Worm (Caenorhabditis elegans): ENCODE measurements around the gene B0024.13.

DNA sequence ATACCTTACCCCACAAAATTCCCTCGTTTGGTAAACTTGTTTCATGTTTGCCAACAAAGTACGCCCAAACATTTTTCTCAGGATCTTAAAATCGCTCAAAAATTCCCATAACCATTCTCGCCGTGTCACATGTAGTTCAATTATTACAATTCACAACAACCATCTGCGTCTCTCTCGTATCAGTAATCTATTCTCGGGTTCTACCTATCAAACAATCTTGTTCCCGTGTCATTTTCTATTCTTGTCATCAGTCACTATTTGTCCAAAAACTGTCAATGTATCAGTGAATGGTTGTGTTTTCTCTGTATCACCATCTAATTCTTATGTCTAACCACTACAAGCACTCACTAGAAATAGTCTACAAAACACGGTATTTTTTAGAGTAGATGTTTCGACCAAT is 50.7 kb downstream of the B0024.13 start:
- TF ChIP-seq dao-5 (tag; optimal IDR thresholded peaks at IDR 0.05) (no peak), him-1 (tag; optimal IDR thresholded peaks at IDR 0.05) (no peak)

All from whole organism, L4/young adult.